Fruit fly (Drosophila melanogaster) whole organism, prepupa: ENCODE results near the gene melt.

Experiments
- Blimp-1 ChIP-seq: fragments of 200-800 bp; sonication (Bioruptor generic); optimal IDR thresholded peaks from 3 replicates; lab custom pipeline; 2017; ENCODE audit warnings: missing biosample characterization, missing genetic modification characterization, mild to moderate bottlenecking, moderate library complexity, missing genetic modification reagents
- CG11762 ChIP-seq: fragments of 200-800 bp; sonication (Bioruptor generic); optimal IDR thresholded peaks from 3 replicates; lab custom pipeline; 2016; ENCODE audit warnings: missing biosample characterization, missing genetic modification characterization; ENCODE audit not compliant: insufficient read depth
- CG15336 ChIP-seq: fragments of 200-800 bp; sonication (Bioruptor generic); IDR thresholded peaks from 2 replicates; pipeline ENCODE4 v1.3.6; 2022; ENCODE audit warnings: missing biosample characterization, missing genetic modification characterization
- CG1621 ChIP-seq: fragments of 200-800 bp; sonication (Bioruptor generic); optimal IDR thresholded peaks from 3 replicates; lab custom pipeline; 2018; ENCODE audit warnings: missing biosample characterization, mild to moderate bottlenecking, missing genetic modification characterization
- CG16779 ChIP-seq: fragments of 200-800 bp; sonication (Bioruptor generic); optimal IDR thresholded peaks from 3 replicates; lab custom pipeline; 2017; ENCODE audit warnings: missing biosample characterization, mild to moderate bottlenecking, missing genetic modification characterization
- CG3919 ChIP-seq: fragments of 200-800 bp; sonication (Bioruptor generic); optimal IDR thresholded peaks from 3 replicates; lab custom pipeline; 2016; ENCODE audit warnings: missing biosample characterization, missing genetic modification characterization
- CG6163 ChIP-seq: fragments of 200-800 bp; sonication (Bioruptor generic); IDR thresholded peaks from 3 replicates; pipeline ENCODE4 v1.3.6; 2022; ENCODE audit warnings: missing biosample characterization, missing genetic modification characterization
- CG6792 ChIP-seq: fragments of 200-800 bp; sonication (Bioruptor generic); optimal IDR thresholded peaks from 3 replicates; lab custom pipeline; 2016; ENCODE audit warnings: missing biosample characterization, missing genetic modification characterization
- CG6854 ChIP-seq: fragments of 200-800 bp; sonication (Bioruptor generic); optimal IDR thresholded peaks from 2 replicates; lab custom pipeline; 2017; ENCODE audit warnings: missing biosample characterization, mild to moderate bottlenecking, missing genetic modification characterization
- CG7368 ChIP-seq: fragments of 200-800 bp; sonication (Bioruptor generic); optimal IDR thresholded peaks from 3 replicates; lab custom pipeline; 2016; ENCODE audit warnings: missing biosample characterization, missing genetic modification characterization
- CG8119 ChIP-seq: fragments of 200-800 bp; sonication (Bioruptor generic); IDR thresholded peaks from 3 replicates; pipeline ENCODE4 v1.3.6; 2022; ENCODE audit warnings: missing biosample characterization, missing genetic modification characterization
- CG8319 ChIP-seq: fragments of 200-800 bp; sonication (Bioruptor generic); optimal IDR thresholded peaks from 3 replicates; lab custom pipeline; 2016; ENCODE audit warnings: missing biosample characterization, missing genetic modification characterization
- CG8632 ChIP-seq: fragments of 200-800 bp; sonication (Bioruptor generic); optimal IDR thresholded peaks from 3 replicates; lab custom pipeline; 2016; ENCODE audit warnings: missing biosample characterization, missing genetic modification characterization
- CG9139 ChIP-seq: fragments of 200-800 bp; sonication (Bioruptor generic); optimal IDR thresholded peaks from 3 replicates; lab custom pipeline; 2017; ENCODE audit warnings: missing biosample characterization, mild to moderate bottlenecking, missing genetic modification characterization
- Eip75B ChIP-seq: fragments of 200-800 bp; sonication (Bioruptor generic); optimal IDR thresholded peaks from 3 replicates; lab custom pipeline; 2016; ENCODE audit warnings: missing biosample characterization, missing genetic modification characterization
- Eip78C ChIP-seq: fragments of 200-800 bp; sonication (Bioruptor generic); peaks from one replicate; lab custom pipeline; 2016; ENCODE audit warnings: missing biosample characterization, missing genetic modification characterization
- Eip93F ChIP-seq: fragments of 200-800 bp; sonication (Bioruptor generic); optimal IDR thresholded peaks from 2 replicates; lab custom pipeline; 2016; ENCODE audit warnings: missing biosample characterization, mild to moderate bottlenecking, missing genetic modification characterization
- Ets21C ChIP-seq: fragments of 200-800 bp; sonication (Bioruptor generic); optimal IDR thresholded peaks from 3 replicates; lab custom pipeline; 2016; ENCODE audit warnings: missing biosample characterization, missing genetic modification characterization
- Ets96B ChIP-seq: fragments of 200-800 bp; optimal IDR thresholded peaks from 2 replicates; lab custom pipeline; 2019; ENCODE audit warnings: missing biosample characterization, mild to moderate bottlenecking, missing genetic modification characterization, moderate library complexity
- Gug ChIP-seq: fragments of 200-800 bp; sonication (Bioruptor generic); IDR thresholded peaks from 2 replicates; pipeline ENCODE4 v1.3.6; 2022; ENCODE audit warnings: missing biosample characterization, missing genetic modification characterization
- Hr38 ChIP-seq: sonication (Bioruptor generic); optimal IDR thresholded peaks from 2 replicates; lab custom pipeline; 2016; ENCODE audit warnings: missing biosample characterization, missing genetic modification characterization
- Hr4 ChIP-seq: fragments of 200-800 bp; sonication (Bioruptor generic); optimal IDR thresholded peaks from 3 replicates; lab custom pipeline; 2016; ENCODE audit warnings: missing biosample characterization, missing genetic modification characterization
- Lpt ChIP-seq: fragments of 200-800 bp; sonication (Bioruptor generic); optimal IDR thresholded peaks from 3 replicates; lab custom pipeline; 2016; ENCODE audit warnings: missing biosample characterization, missing genetic modification characterization
- Met ChIP-seq: fragments of 200-800 bp; sonication (Bioruptor generic); optimal IDR thresholded peaks from 3 replicates; lab custom pipeline; 2016; ENCODE audit warnings: missing biosample characterization, missing genetic modification characterization
- OdsH ChIP-seq: fragments of 200-800 bp; sonication (Bioruptor generic); optimal IDR thresholded peaks from 3 replicates; lab custom pipeline; 2016; ENCODE audit warnings: missing biosample characterization, missing genetic modification characterization
- Sox102F ChIP-seq: fragments of 200-800 bp; sonication (Bioruptor generic); optimal IDR thresholded peaks from 2 replicates; lab custom pipeline; 2016; ENCODE audit warnings: missing biosample characterization, mild to moderate bottlenecking, missing genetic modification characterization
- Sox14 ChIP-seq: fragments of 200-800 bp; sonication (Bioruptor generic); optimal IDR thresholded peaks from 3 replicates; lab custom pipeline; 2016; ENCODE audit warnings: missing biosample characterization, missing genetic modification characterization
- achi ChIP-seq: fragments of 200-800 bp; sonication (Bioruptor generic); optimal IDR thresholded peaks from 3 replicates; lab custom pipeline; 2016; ENCODE audit warnings: missing biosample characterization, missing genetic modification characterization
- acj6 ChIP-seq: fragments of 200-800 bp; sonication (Bioruptor generic); optimal IDR thresholded peaks from 3 replicates; lab custom pipeline; 2016; ENCODE audit warnings: missing biosample characterization, missing genetic modification characterization
- cyc ChIP-seq: fragments of 200-800 bp; sonication (Bioruptor generic); optimal IDR thresholded peaks from 3 replicates; lab custom pipeline; 2016; ENCODE audit warnings: missing biosample characterization, missing genetic modification characterization
- dac ChIP-seq: fragments of 200-800 bp; sonication (Bioruptor generic); optimal IDR thresholded peaks from 2 replicates; lab custom pipeline; 2017; ENCODE audit warnings: missing biosample characterization, mild to moderate bottlenecking, missing genetic modification characterization
- dsx ChIP-seq: fragments of 200-800 bp; optimal IDR thresholded peaks from 3 replicates; lab custom pipeline; 2019; ENCODE audit warnings: missing biosample characterization, mild to moderate bottlenecking, missing genetic modification characterization, moderate library complexity; ENCODE audit not compliant: poor library complexity, severe bottlenecking
- esn ChIP-seq: fragments of 200-800 bp; sonication (Bioruptor generic); optimal IDR thresholded peaks from 2 replicates; lab custom pipeline; 2016; ENCODE audit warnings: missing biosample characterization, mild to moderate bottlenecking, missing genetic modification characterization, moderate library complexity
- fd85E ChIP-seq: fragments of 200-800 bp; sonication (Bioruptor generic); optimal IDR thresholded peaks from 3 replicates; lab custom pipeline; 2016; ENCODE audit warnings: missing biosample characterization, missing genetic modification characterization
- lz ChIP-seq: fragments of 200-800 bp; sonication (Bioruptor generic); optimal IDR thresholded peaks from 3 replicates; lab custom pipeline; 2016; ENCODE audit warnings: missing biosample characterization, missing genetic modification characterization
- net ChIP-seq: fragments of 200-800 bp; sonication (Bioruptor generic); optimal IDR thresholded peaks from 3 replicates; lab custom pipeline; 2016; ENCODE audit warnings: missing biosample characterization, missing genetic modification characterization
- pdm3 ChIP-seq: fragments of 200-800 bp; sonication (Bioruptor generic); optimal IDR thresholded peaks from 3 replicates; lab custom pipeline; 2016; ENCODE audit warnings: missing biosample characterization, missing genetic modification characterization
- salr ChIP-seq, 2 experiments: fragments of 200-800 bp; sonication (Bioruptor generic); optimal IDR thresholded peaks; 3 replicates each; lab custom pipeline; 2016 to 2018; ENCODE audit warnings: missing biosample characterization in 2 of 2, missing genetic modification characterization in 2 of 2, mild to moderate bottlenecking in 1 of 2
- spab ChIP-seq: fragments of 200-800 bp; sonication (Bioruptor generic); optimal IDR thresholded peaks from 2 replicates; lab custom pipeline; 2017; ENCODE audit warnings: missing biosample characterization, mild to moderate bottlenecking, missing genetic modification characterization, missing genetic modification reagents
- ss ChIP-seq, 2 experiments: fragments of 200-800 bp; sonication (Bioruptor generic); optimal IDR thresholded peaks; 2 replicates in 1 of 2; 3 replicates in 1 of 2; lab custom pipeline; 2017 to 2018; ENCODE audit warnings: mild to moderate bottlenecking in 2 of 2, missing biosample characterization in 2 of 2, missing genetic modification characterization in 2 of 2, moderate library complexity in 1 of 2
- topi ChIP-seq: fragments of 200-800 bp; sonication (Bioruptor generic); optimal IDR thresholded peaks from 3 replicates; lab custom pipeline; 2016; ENCODE audit warnings: missing biosample characterization, missing genetic modification characterization
- vri ChIP-seq: fragments of 200-800 bp; sonication (Bioruptor generic); optimal IDR thresholded peaks from 3 replicates; lab custom pipeline; 2016; ENCODE audit warnings: missing biosample characterization, mild to moderate bottlenecking, missing genetic modification characterization

Gene melt

dm6 chr3L:7157713-7158112, 23.4 kb downstream of the melt start, which contains the start of gene CG8620:
CG8620 (plus strand) TSS chr3L:7158099.
- TF ChIP-seq CG6854 (GFP tag; lab: Kevin White, UChicago) = no peak
- peak; percentile 50 for TF ChIP-seq vri

- TF ChIP-seq dac (no peak), ss (GFP tag; optimal IDR thresholded peaks at IDR 0.05; lab: Kevin White, UChicago) (no peak), salr (GFP tag; optimal IDR thresholded peaks at IDR 0.05; lab: Kevin White, UChicago) (no peak), Ets96B (tag; lab: Kevin White, UChicago) (no peak), CG8119 (GFP tag; lab: Robert Waterston, UW) (no peak), topi (no peak), cyc (GFP tag; lab: Kevin White, UChicago) (no peak), achi (GFP tag; lab: Kevin White, UChicago) (no peak), CG7368 (GFP tag; lab: Kevin White, UChicago) (no peak), Hr4 (GFP tag; lab: Kevin White, UChicago) (no peak), CG9139 (GFP tag; lab: Kevin White, UChicago) (no peak), pdm3 (GFP tag; lab: Kevin White, UChicago) (no peak), CG16779 (tag; lab: Kevin White, UChicago) (no peak), CG6163 (no peak), CG8632 (GFP tag; lab: Kevin White, UChicago) (no peak), OdsH (GFP tag; lab: Kevin White, UChicago) (no peak)
Observed at dm6 chr3L:7161310-7161709, 27.0 kb downstream of the melt start.

dm6 chr3L:7161924-7162323, 27.6 kb downstream of the melt start:
- no peak for TF ChIP-seq topi
- no peak for TF ChIP-seq fd85E (GFP tag; lab: Kevin White, UChicago)
- no peak for TF ChIP-seq Met (GFP tag; lab: Kevin White, UChicago)
- no peak for TF ChIP-seq CG7368 (GFP tag; lab: Kevin White, UChicago)
- TF ChIP-seq vri = no peak
- no peak for TF ChIP-seq CG3919 (GFP tag; lab: Kevin White, UChicago)
- no peak for TF ChIP-seq lz (GFP tag; lab: Kevin White, UChicago)
- no peak for TF ChIP-seq esn (GFP tag; lab: Kevin White, UChicago)
- no peak for TF ChIP-seq CG6163
- no peak for TF ChIP-seq Lpt (GFP tag; lab: Kevin White, UChicago)
- TF ChIP-seq Gug (GFP tag; lab: Robert Waterston, UW) = no peak
- no peak for TF ChIP-seq Hr38 (GFP tag; lab: Kevin White, UChicago)
- TF ChIP-seq ss (GFP tag; optimal IDR thresholded peaks at IDR 0.05; lab: Kevin White, UChicago) = no peak
- TF ChIP-seq Sox14 (GFP tag; lab: Kevin White, UChicago) = no peak
- TF ChIP-seq net (GFP tag; lab: Kevin White, UChicago) = no peak
- no peak for TF ChIP-seq achi (GFP tag; lab: Kevin White, UChicago)
- no peak for TF ChIP-seq Ets21C (GFP tag; lab: Kevin White, UChicago)

- TF ChIP-seq CG11762 (GFP tag; lab: Kevin White, UChicago) (no peak), CG16779 (tag; lab: Kevin White, UChicago) (no peak), Lpt (GFP tag; lab: Kevin White, UChicago) (no peak), acj6 (GFP tag; lab: Kevin White, UChicago) (peak; percentile 5), ss (GFP tag; optimal IDR thresholded peaks at IDR 0.05; lab: Kevin White, UChicago) (peak; percentile 6 to 58), Blimp-1 (no peak), cyc (GFP tag; lab: Kevin White, UChicago) (no peak), Met (GFP tag; lab: Kevin White, UChicago) (peak; percentile 31), Eip75B (GFP tag; lab: Kevin White, UChicago) (no peak), CG15336 (GFP tag; lab: Robert Waterston, UW) (no peak), CG6792 (GFP tag; lab: Kevin White, UChicago) (peak; percentile 22), Eip93F (GFP tag; lab: Kevin White, UChicago) (no peak), CG6163 (no peak; the same call in 2 of the 3 replicates), spab (peak; percentile 41), Hr4 (GFP tag; lab: Kevin White, UChicago) (no peak), Ets96B (tag; lab: Kevin White, UChicago) (peak; percentile 40), dac (no peak), esn (GFP tag; lab: Kevin White, UChicago) (peak; percentile 39), Sox102F (GFP tag; lab: Kevin White, UChicago) (no peak), CG8319 (no peak), CG7368 (GFP tag; lab: Kevin White, UChicago) (no peak), Eip78C (peak; percentile 83), CG8632 (GFP tag; lab: Kevin White, UChicago) (no peak), achi (GFP tag; lab: Kevin White, UChicago) (no peak), CG1621 (tag; lab: Kevin White, UChicago) (no peak), OdsH (GFP tag; lab: Kevin White, UChicago) (peak; percentile 7), net (GFP tag; lab: Kevin White, UChicago) (no peak), dsx (GFP tag; lab: Kevin White, UChicago) (peak; percentile 23)
Observed at dm6 chr3L:7184739-7185488, 50.6 kb downstream of the melt start.
